Worm (Caenorhabditis elegans) whole organism, dauer: ENCODE measurements around the gene tsp-14.

Experiments used
- unc-62 ChIP-seq: sonication (generic microtip); optimal IDR thresholded peaks from 2 replicates; lab custom pipeline; 2017; ENCODE audit warnings: missing biosample characterization, missing genetic modification reagents, missing genetic modification characterization

tsp-14 gene

ce11 chrX:4875296-4875695, 1.5 kb downstream of the tsp-14 start:
- no peak for TF ChIP-seq unc-62 (GFP tag; lab: Kevin White, UChicago)

ce11 chrX:4872758-4873157, 4.0 kb downstream of the tsp-14 start:
- TF ChIP-seq unc-62 (GFP tag; lab: Kevin White, UChicago): no peak

- TF ChIP-seq unc-62 (GFP tag; lab: Kevin White, UChicago): no peak
These were observed 6.1 kb downstream of the tsp-14 start for ce11 chrX:4870683-4871082.

ce11 chrX:4869627-4870026, 7.1 kb downstream of the tsp-14 start:
- TF ChIP-seq unc-62 (GFP tag; lab: Kevin White, UChicago): no peak

- TF ChIP-seq unc-62 (GFP tag; lab: Kevin White, UChicago): no peak
These were observed 11.0 kb downstream of the tsp-14 start, which contains the start of gene ntc-1 for ce11 chrX:4865798-4866197. Gene ntc-1 (plus strand): TSS chrX:4866098.

ce11 chrX:4864214-4864613, 12.6 kb downstream of the tsp-14 start:
- no peak for TF ChIP-seq unc-62 (GFP tag; lab: Kevin White, UChicago)

ce11 chrX:4862062-4862461, 14.7 kb downstream of the tsp-14 start:
- no peak for TF ChIP-seq unc-62 (GFP tag; lab: Kevin White, UChicago)

- no peak for TF ChIP-seq unc-62 (GFP tag; lab: Kevin White, UChicago)
These were observed 15.4 kb downstream of the tsp-14 start for ce11 chrX:4861413-4861812.

ce11 chrX:4859582-4860095, 17.1 kb downstream of the tsp-14 start, which contains the start of gene add-1:
Gene add-1 (minus strand): TSS chrX:4860045.
- no peak for TF ChIP-seq unc-62 (GFP tag; lab: Kevin White, UChicago)

- no peak for TF ChIP-seq unc-62 (GFP tag; lab: Kevin White, UChicago)
These were observed 23.7 kb downstream of the tsp-14 start, which contains the start of gene F39C12.1 for ce11 chrX:4853060-4853459. Gene F39C12.1 (minus strand): TSS chrX:4853195.

- no peak for TF ChIP-seq unc-62 (GFP tag; lab: Kevin White, UChicago)
These were observed 32.0 kb downstream of the tsp-14 start for ce11 chrX:4844765-4845164.

ce11 chrX:4842305-4842704, 34.5 kb downstream of the tsp-14 start:
- no peak for TF ChIP-seq unc-62 (GFP tag; lab: Kevin White, UChicago)

ce11 chrX:4840653-4841052, 36.1 kb downstream of the tsp-14 start:
- TF ChIP-seq unc-62 (GFP tag; lab: Kevin White, UChicago): no peak

ce11 chrX:4822262-4822661, 54.5 kb downstream of the tsp-14 start, which contains the start of gene R08E3.1:
Gene R08E3.1 (plus strand): TSS chrX:4822647.
- no peak for TF ChIP-seq unc-62 (GFP tag; lab: Kevin White, UChicago)

ce11 chrX:4821602-4822001, 55.2 kb downstream of the tsp-14 start:
- no peak for TF ChIP-seq unc-62 (GFP tag; lab: Kevin White, UChicago)

- no peak for TF ChIP-seq unc-62 (GFP tag; lab: Kevin White, UChicago)
These were observed 57.9 kb downstream of the tsp-14 start for ce11 chrX:4818872-4819271.

ce11 chrX:4818252-4818651, 58.5 kb downstream of the tsp-14 start, which contains the start of gene R08E3.3:
Gene R08E3.3 (plus strand): TSS chrX:4818593.
- no peak for TF ChIP-seq unc-62 (GFP tag; lab: Kevin White, UChicago)
